Fruit fly (Drosophila melanogaster) whole organism, embryonic: ENCODE data around the gene CG7945.

Experiments used
- Asciz ChIP-seq: fragments of 200-800 bp; sonication (Bioruptor generic); optimal IDR thresholded peaks from 2 replicates; lab custom pipeline; 2017; ENCODE audit warnings: missing biosample characterization, mild to moderate bottlenecking, missing genetic modification characterization, missing genetic modification reagents
- Atf-2 ChIP-seq: fragments of 200-800 bp; sonication (Bioruptor generic); optimal IDR thresholded peaks from 2 replicates; lab custom pipeline; 2016; ENCODE audit warnings: missing biosample characterization, missing genetic modification characterization
- B-H1 ChIP-seq: fragments of 200-800 bp; sonication (Bioruptor generic); IDR thresholded peaks from 3 replicates; pipeline ENCODE4 v1.3.6; 2022; ENCODE audit warnings: missing biosample characterization, missing genetic modification characterization
- CG10267 ChIP-seq: fragments of 200-800 bp; sonication (Bioruptor generic); optimal IDR thresholded peaks from 2 replicates; lab custom pipeline; 2018; ENCODE audit warnings: missing biosample characterization, mild to moderate bottlenecking, missing genetic modification characterization, moderate library complexity
- CG13775 ChIP-seq: fragments of 200-800 bp; sonication (Bioruptor generic); optimal IDR thresholded peaks from 3 replicates; lab custom pipeline; 2017; ENCODE audit warnings: missing biosample characterization, mild to moderate bottlenecking, missing genetic modification characterization
- CG14014 ChIP-seq: fragments of 200-800 bp; sonication (Bioruptor generic); IDR thresholded peaks from 2 replicates; pipeline ENCODE4 v1.3.6; 2022; ENCODE audit warnings: missing biosample characterization, missing genetic modification characterization
- CG14860 ChIP-seq: fragments of 200-800 bp; sonication (Bioruptor generic); IDR thresholded peaks from 3 replicates; pipeline ENCODE4 v1.3.6; 2022; ENCODE audit warnings: missing biosample characterization, missing genetic modification characterization; ENCODE audit not compliant: partially characterized antibody
- CG14965 ChIP-seq: fragments of 200-800 bp; sonication (Bioruptor generic); optimal IDR thresholded peaks from 2 replicates; lab custom pipeline; 2016; ENCODE audit warnings: missing biosample characterization, missing genetic modification characterization, borderline replicate concordance
- CG1529 ChIP-seq: fragments of 200-800 bp; sonication (Bioruptor generic); optimal IDR thresholded peaks from 3 replicates; lab custom pipeline; 2018; ENCODE audit warnings: missing biosample characterization, missing genetic modification characterization
- CG15514 ChIP-seq: fragments of 200-800 bp; sonication (Bioruptor generic); optimal IDR thresholded peaks from 3 replicates; lab custom pipeline; 2017; ENCODE audit warnings: missing biosample characterization, missing genetic modification characterization, mild to moderate bottlenecking, moderate library complexity, missing genetic modification reagents
- CG16815 ChIP-seq: fragments of 200-800 bp; sonication (Bioruptor generic); optimal IDR thresholded peaks from 3 replicates; lab custom pipeline; 2017; ENCODE audit warnings: missing biosample characterization, mild to moderate bottlenecking, missing genetic modification characterization
- CG17328 ChIP-seq: fragments of 200-800 bp; sonication (Bioruptor generic); IDR thresholded peaks from 2 replicates; pipeline ENCODE4 v1.3.6; 2022; ENCODE audit warnings: missing biosample characterization, missing genetic modification characterization
- CG18599 ChIP-seq: fragments of 200-800 bp; sonication (Bioruptor generic); optimal IDR thresholded peaks from 3 replicates; lab custom pipeline; 2017; ENCODE audit warnings: missing biosample characterization, missing genetic modification characterization, mild to moderate bottlenecking, moderate library complexity, missing genetic modification reagents
- CG2202 ChIP-seq: fragments of 200-800 bp; sonication (Bioruptor generic); optimal IDR thresholded peaks from 2 replicates; lab custom pipeline; 2018; ENCODE audit warnings: missing biosample characterization, mild to moderate bottlenecking, missing genetic modification characterization
- CG31388 ChIP-seq: fragments of 200-800 bp; sonication (Bioruptor generic); optimal IDR thresholded peaks from 2 replicates; lab custom pipeline; 2016; ENCODE audit warnings: missing biosample characterization, missing genetic modification characterization
- CG34224 ChIP-seq: fragments of 200-800 bp; sonication (Bioruptor generic); IDR thresholded peaks from 3 replicates; pipeline ENCODE4 v1.3.6; 2022; ENCODE audit warnings: missing biosample characterization, missing genetic modification characterization; ENCODE audit not compliant: partially characterized antibody
- CG3726 ChIP-seq: fragments of 200-800 bp; sonication (Bioruptor generic); IDR thresholded peaks from 3 replicates; pipeline ENCODE4, ENCODE4 v1.3.6; 2022; ENCODE audit warnings: missing biosample characterization, missing genetic modification characterization
- CG3838 ChIP-seq: fragments of 200-800 bp; sonication (Bioruptor generic); optimal IDR thresholded peaks from 3 replicates; lab custom pipeline; 2016; ENCODE audit warnings: missing biosample characterization, missing genetic modification characterization
- CG42726 ChIP-seq: fragments of 200-800 bp; sonication (Bioruptor generic); IDR thresholded peaks from 2 replicates; pipeline ENCODE4 v1.3.6; 2022; ENCODE audit warnings: missing biosample characterization, missing genetic modification characterization; ENCODE audit not compliant: partially characterized antibody
- CG4328 ChIP-seq: fragments of 200-800 bp; sonication (Bioruptor generic); optimal IDR thresholded peaks from 3 replicates; lab custom pipeline; 2017; ENCODE audit warnings: missing biosample characterization, missing genetic modification reagents, missing genetic modification characterization
- CG5953 ChIP-seq: fragments of 200-800 bp; sonication (Bioruptor generic); IDR thresholded peaks from 2 replicates; pipeline ENCODE4 v1.3.6; 2022; ENCODE audit warnings: missing biosample characterization, missing genetic modification characterization
- CG6813 ChIP-seq: fragments of 200-800 bp; sonication (Bioruptor generic); optimal IDR thresholded peaks from 2 replicates; lab custom pipeline; 2017; ENCODE audit warnings: missing biosample characterization, missing genetic modification characterization, mild to moderate bottlenecking, moderate library complexity, missing genetic modification reagents
- CG7786 ChIP-seq: fragments of 200-800 bp; sonication (Bioruptor generic); optimal IDR thresholded peaks from 2 replicates; lab custom pipeline; 2016; ENCODE audit warnings: missing biosample characterization, missing genetic modification characterization
- CG8924 ChIP-seq: fragments of 200-800 bp; optimal IDR thresholded peaks from 3 replicates; lab custom pipeline; 2019; ENCODE audit warnings: missing biosample characterization, mild to moderate bottlenecking, missing genetic modification characterization, moderate library complexity
- CTCF ChIP-seq: fragments of 200-800 bp; sonication (Bioruptor generic); optimal IDR thresholded peaks from 2 replicates; lab custom pipeline; 2017; ENCODE audit warnings: missing biosample characterization, mild to moderate bottlenecking, missing genetic modification characterization, moderate library complexity
- Doc2 ChIP-seq: fragments of 200-800 bp; sonication (Bioruptor generic); IDR thresholded peaks from 2 replicates; pipeline ENCODE4 v1.3.6; 2022; ENCODE audit warnings: missing biosample characterization, missing genetic modification characterization
- E2f1 ChIP-seq: fragments of 200-800 bp; sonication (Bioruptor generic); IDR thresholded peaks from 2 replicates; pipeline ENCODE4 v1.3.6; 2022; ENCODE audit warnings: missing biosample characterization, missing genetic modification characterization
- Hr78 ChIP-seq, 2 experiments: fragments of 200-800 bp in 1 of 2; fragments of >200 bp in 1 of 2; sonication (Bioruptor generic) in 1 of 2; optimal IDR thresholded peaks; 2 replicates each; lab custom pipeline; 2017 to 2019; ENCODE audit warnings: missing biosample characterization in 2 of 2, missing genetic modification characterization in 2 of 2, mild to moderate bottlenecking in 1 of 2, moderate library complexity in 1 of 2
- Oaz ChIP-seq: fragments of 200-800 bp; sonication (Bioruptor generic); IDR thresholded peaks from 2 replicates; pipeline ENCODE4 v1.3.6; 2022; ENCODE audit warnings: missing biosample characterization, missing genetic modification characterization
- Sry-β ChIP-seq: fragments of 200-800 bp; sonication (Bioruptor generic); optimal IDR thresholded peaks from 2 replicates; lab custom pipeline; 2018; ENCODE audit warnings: missing biosample characterization, mild to moderate bottlenecking, missing genetic modification characterization, moderate library complexity
- ab ChIP-seq: fragments of 200-800 bp; sonication (Bioruptor generic); optimal IDR thresholded peaks from 2 replicates; lab custom pipeline; 2016; ENCODE audit warnings: missing biosample characterization, missing genetic modification characterization
- ap ChIP-seq: fragments of 200-800 bp; sonication (Bioruptor generic); IDR thresholded peaks from 2 replicates; pipeline ENCODE4 v1.3.6; 2022; ENCODE audit warnings: missing biosample characterization, missing genetic modification characterization
- ato ChIP-seq: fragments of 200-800 bp; sonication (Bioruptor generic); IDR thresholded peaks from 2 replicates; pipeline ENCODE4 v1.3.6; 2022; ENCODE audit warnings: missing biosample characterization, missing genetic modification characterization; ENCODE audit not compliant: partially characterized antibody
- bowl ChIP-seq: fragments of 200-800 bp; sonication (Bioruptor generic); IDR thresholded peaks from 2 replicates; pipeline ENCODE4 v1.3.6; 2022; ENCODE audit warnings: missing biosample characterization, missing genetic modification characterization
- dm ChIP-seq: fragments of 200-800 bp; sonication (Bioruptor generic); optimal IDR thresholded peaks from 3 replicates; lab custom pipeline; 2016; ENCODE audit warnings: missing biosample characterization, missing genetic modification characterization
- dmrt11E ChIP-seq: fragments of 200-800 bp; sonication (Bioruptor generic); optimal IDR thresholded peaks from 3 replicates; lab custom pipeline; 2018; ENCODE audit warnings: missing biosample characterization, mild to moderate bottlenecking, missing genetic modification characterization, moderate library complexity
- gsb ChIP-seq: fragments of 200-800 bp; sonication (Bioruptor generic); IDR thresholded peaks from 2 replicates; pipeline ENCODE4 v1.3.6; 2022; ENCODE audit warnings: missing biosample characterization, missing genetic modification characterization
- hth ChIP-seq: fragments of >200 bp; optimal IDR thresholded peaks from 2 replicates; lab custom pipeline; 2017; ENCODE audit warnings: inconsistent platforms
- lola ChIP-seq, 3 experiments: fragments of >200 bp in 2 of 3; fragments of 200-800 bp in 1 of 3; sonication (Bioruptor generic) in 1 of 3; optimal IDR thresholded peaks; 2 replicates each; lab custom pipeline; 2017 to 2019; ENCODE audit warnings: missing biosample characterization in 3 of 3, missing genetic modification characterization in 3 of 3, mild to moderate bottlenecking in 1 of 3, moderate library complexity in 1 of 3
- mirr ChIP-seq: fragments of 200-800 bp; sonication (Bioruptor generic); optimal IDR thresholded peaks from 3 replicates; lab custom pipeline; 2018; ENCODE audit warnings: missing biosample characterization, mild to moderate bottlenecking, missing genetic modification characterization
- pb ChIP-seq: fragments of 200-800 bp; sonication (Bioruptor generic); optimal IDR thresholded peaks from 3 replicates; lab custom pipeline; 2016; ENCODE audit warnings: missing biosample characterization, missing genetic modification characterization
- pho ChIP-seq: fragments of 200-800 bp; sonication (Bioruptor generic); optimal IDR thresholded peaks from 2 replicates; lab custom pipeline; 2016; ENCODE audit warnings: missing biosample characterization, missing genetic modification characterization
- scrt ChIP-seq: fragments of 200-800 bp; sonication (Bioruptor generic); optimal IDR thresholded peaks from 2 replicates; lab custom pipeline; 2018; ENCODE audit warnings: missing biosample characterization, mild to moderate bottlenecking, missing genetic modification characterization, moderate library complexity
- sd ChIP-seq: fragments of 200-800 bp; sonication (Bioruptor generic); optimal IDR thresholded peaks from 3 replicates; lab custom pipeline; 2018; ENCODE audit warnings: missing biosample characterization, mild to moderate bottlenecking, missing genetic modification characterization, moderate library complexity
- sna ChIP-seq: fragments of 200-800 bp; sonication (Bioruptor generic); IDR thresholded peaks from 2 replicates; pipeline ENCODE4 v1.3.6; 2022; ENCODE audit warnings: missing biosample characterization, missing genetic modification characterization; ENCODE audit not compliant: partially characterized antibody
- sqz ChIP-seq: fragments of 200-800 bp; sonication (Bioruptor generic); optimal IDR thresholded peaks from 3 replicates; lab custom pipeline; 2018; ENCODE audit warnings: missing biosample characterization, mild to moderate bottlenecking, missing genetic modification characterization
- tio ChIP-seq: fragments of 200-800 bp; sonication (Bioruptor generic); optimal IDR thresholded peaks from 2 replicates; lab custom pipeline; 2017; ENCODE audit warnings: missing biosample characterization, missing genetic modification characterization, inconsistent platforms
- twi ChIP-seq: fragments of 200-800 bp; optimal IDR thresholded peaks from 2 replicates; lab custom pipeline; 2019; ENCODE audit warnings: missing biosample characterization, mild to moderate bottlenecking, missing genetic modification characterization, moderate library complexity

CG7945 gene

DNA sequence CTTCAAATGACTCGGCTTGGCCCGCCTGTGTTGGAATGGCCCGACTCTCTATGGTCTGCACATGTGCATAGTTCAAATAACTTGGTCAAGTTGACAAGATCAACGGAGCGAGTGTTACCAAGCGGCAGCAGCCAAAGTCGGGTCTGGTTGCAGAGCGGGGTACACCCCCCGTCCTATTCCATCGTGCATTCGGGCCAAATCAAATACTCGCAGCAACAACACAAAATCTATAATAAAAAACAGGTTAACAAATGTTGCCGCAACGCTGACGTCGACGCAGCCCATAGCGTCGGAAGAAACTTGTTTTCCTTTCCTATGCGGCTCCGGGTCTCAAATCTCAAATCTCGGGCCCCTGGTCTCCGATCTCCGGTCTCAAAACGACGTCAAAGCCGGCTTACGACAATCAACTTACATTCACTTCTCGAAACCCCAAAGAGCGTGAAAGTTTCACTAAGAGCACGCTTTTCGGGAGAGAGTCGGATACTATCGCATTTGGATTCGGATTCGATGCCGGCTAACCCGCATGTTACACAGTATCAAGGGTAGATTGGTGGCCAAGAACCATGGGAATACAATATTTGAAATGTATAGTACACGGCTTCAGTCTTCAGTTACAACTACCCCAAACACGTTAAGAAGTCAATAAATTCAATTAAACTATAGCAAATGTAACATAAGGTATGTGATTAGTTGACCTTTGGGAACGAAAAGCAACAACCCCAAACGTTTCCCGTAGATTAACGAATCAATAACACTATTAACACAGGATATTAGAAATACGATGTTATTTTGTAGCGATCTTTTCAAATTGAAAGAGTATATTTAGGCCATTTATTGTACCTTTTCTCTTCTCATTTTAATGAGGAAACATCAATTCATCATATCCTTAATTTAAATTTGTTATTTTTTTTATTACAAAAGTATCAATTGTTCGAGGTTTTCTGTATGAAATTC, 10.6 kb upstream of the CG7945 start (continued):
- peak; percentile 73 for TF ChIP-seq pho (GFP tag; lab: Kevin White, UChicago)
- no peak for TF ChIP-seq gsb (GFP tag; lab: Robert Waterston, UW)
- TF ChIP-seq CG18599 (GFP tag; lab: Kevin White, UChicago): peak; percentile 66
- peak; percentile 31; the same call in 1 of the 3 replicates for TF ChIP-seq CG34224
- no peak for TF ChIP-seq bowl (GFP tag; lab: Robert Waterston, UW)
- TF ChIP-seq scrt (GFP tag; lab: Kevin White, UChicago): peak; percentile 50
- TF ChIP-seq CG13775: peak; percentile 84
- no peak for TF ChIP-seq sna (GFP tag; lab: Robert Waterston, UW)
- peak; percentile 69 for TF ChIP-seq sqz (GFP tag; lab: Kevin White, UChicago)
- no peak for TF ChIP-seq CG31388 (GFP tag; lab: Kevin White, UChicago)
- no peak for TF ChIP-seq hth (lab: Kevin White, UChicago)
- no peak for TF ChIP-seq CG14014 (GFP tag; lab: Robert Waterston, UW)
- peak; percentile 46 for TF ChIP-seq Asciz (GFP tag; lab: Kevin White, UChicago)
- TF ChIP-seq twi (tag; lab: Kevin White, UChicago): peak; percentile 30
- no peak for TF ChIP-seq CG5953 (GFP tag; lab: Robert Waterston, UW)
- no peak for TF ChIP-seq Oaz (GFP tag; lab: Robert Waterston, UW)
- peak; percentile 29 for TF ChIP-seq dm (GFP tag; lab: Kevin White, UChicago)
- TF ChIP-seq CG16815: peak; percentile 77
- TF ChIP-seq CTCF: no peak
- peak; percentile 50 for TF ChIP-seq CG4328
- no peak for TF ChIP-seq mirr (GFP tag; lab: Kevin White, UChicago)
- 0 out of 2 replicates have a peak, but pooled peaks have one; percentile 20 for TF ChIP-seq E2f1 (GFP tag; lab: Robert Waterston, UW)
- peak; percentile 75 for TF ChIP-seq dmrt11E
- TF ChIP-seq ato (GFP tag; lab: Robert Waterston, UW): no peak
- TF ChIP-seq CG10267 (tag; lab: Kevin White, UChicago): peak; percentile 54
- peak; percentile 82 for TF ChIP-seq tio (GFP tag; lab: Kevin White, UChicago)
- no peak for TF ChIP-seq ab
- peak; percentile 66 for TF ChIP-seq CG8924 (tag; lab: Kevin White, UChicago)
- no peak for TF ChIP-seq CG14965 (GFP tag; lab: Kevin White, UChicago)
- no peak for TF ChIP-seq Hr78 (GFP tag; optimal IDR thresholded peaks at IDR 0.05; lab: Kevin White, UChicago)
- 0 out of 2 replicates have a peak, but pooled peaks have one; percentile 55 for TF ChIP-seq CG17328 (GFP tag; lab: Robert Waterston, UW)
- no peak for TF ChIP-seq CG6813 (GFP tag; lab: Kevin White, UChicago)
- TF ChIP-seq CG15514 (GFP tag; lab: Kevin White, UChicago): no peak
- TF ChIP-seq ap: 0 out of 2 replicates have a peak, but pooled peaks have one; percentile 7
- TF ChIP-seq CG3838: no peak
- peak; percentile 28 for TF ChIP-seq CG2202 (tag; lab: Kevin White, UChicago)
- peak; percentile 62 for TF ChIP-seq CG1529 (GFP tag; lab: Kevin White, UChicago)
- TF ChIP-seq pb: no peak
- no peak for TF ChIP-seq CG3726 (GFP tag; lab: Robert Waterston, UW)
- peak; percentile 42 for TF ChIP-seq CG7786
- TF ChIP-seq Sry-β (GFP tag; lab: Kevin White, UChicago): peak; percentile 12
- no peak for TF ChIP-seq CG42726 (GFP tag; lab: Robert Waterston, UW)
- TF ChIP-seq Atf-2 (GFP tag; lab: Kevin White, UChicago): peak; percentile 58
- peak in 1 of 3 experiments; percentile 83 for TF ChIP-seq lola (GFP tag; optimal IDR thresholded peaks at IDR 0.05; lab: Kevin White, UChicago)
- TF ChIP-seq sd: peak; percentile 95
- TF ChIP-seq B-H1 (GFP tag; lab: Robert Waterston, UW): no peak; the same call in 2 of the 3 replicates
- no peak for TF ChIP-seq CG14860 (GFP tag; lab: Robert Waterston, UW)
- TF ChIP-seq Doc2 (GFP tag; lab: Robert Waterston, UW): no peak
